Worm (Caenorhabditis elegans): ENCODE results near the gene ZK673.1.

ce11 chrII:10435836-10436235 is 7.1 kb upstream of the ZK673.1 start, which contains the start of gene cut-4:
- TF ChIP-seq hnd-1 (tag; optimal IDR thresholded peaks at IDR 0.05) (no peak), flt-1 (GFP tag; IDR thresholded peaks at IDR 0.05) (no peak), ceh-36 (tag; optimal IDR thresholded peaks at IDR 0.05) (no peak), aly-1 (tag; optimal IDR thresholded peaks at IDR 0.05) (no peak), tbx-11 (GFP tag; IDR thresholded peaks at IDR 0.05) (no peak), ama-1 (optimal IDR thresholded peaks at IDR 0.05) (no peak), ets-7 (tag; optimal IDR thresholded peaks at IDR 0.05) (no peak), hmg-4 (GFP tag; optimal IDR thresholded peaks at IDR 0.05) (no peak), tra-4 (tag; optimal IDR thresholded peaks at IDR 0.05) (no peak), tbx-37 (GFP tag; conservative IDR thresholded peaks at IDR 0.05) (no peak), sea-1 (GFP tag; conservative IDR thresholded peaks at IDR 0.05) (no peak), F13C5.2 (tag; optimal IDR thresholded peaks at IDR 0.05) (no peak), ceh-13 (GFP tag; optimal IDR thresholded peaks at IDR 0.05) (no peak), pes-1 (GFP tag; IDR thresholded peaks at IDR 0.05) (no peak)

All from whole organism, early embryonic.